Worm (Caenorhabditis elegans) whole organism, L4/young adult: ENCODE data around the gene clec-145.

Source experiments
- dao-5 ChIP-seq: sonication (generic microtip); optimal IDR thresholded peaks from 2 replicates; lab custom pipeline; 2016; ENCODE audit warnings: missing genotype, missing genetic modification characterization, moderate library complexity, missing compliant biosample characterization
- him-1 ChIP-seq: sonication (generic microtip); optimal IDR thresholded peaks from 2 replicates; lab custom pipeline; 2016; ENCODE audit warnings: missing genotype, missing genetic modification reagents, missing genetic modification characterization, missing compliant biosample characterization

DNA sequence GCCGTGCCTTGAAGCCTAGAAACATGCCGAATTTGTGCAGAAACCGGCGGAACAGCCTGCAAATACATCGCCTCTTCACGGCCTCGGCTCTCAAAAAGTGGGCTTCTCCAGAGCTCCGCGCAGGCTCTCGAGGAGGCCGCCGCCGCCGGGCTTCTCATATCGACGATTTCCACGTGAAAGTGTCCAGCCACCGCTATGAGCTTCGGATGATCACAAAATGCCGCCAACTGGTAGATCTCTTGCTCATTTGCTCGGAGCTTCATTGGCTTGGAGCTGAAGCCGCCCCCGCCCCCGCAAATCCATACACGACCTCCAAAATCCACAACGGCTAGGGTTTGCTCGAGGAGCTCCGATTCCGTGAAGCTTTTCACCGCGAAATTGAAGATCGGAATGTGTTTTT lies 29.8 kb downstream of the clec-145 start:
- TF ChIP-seq him-1 (tag; lab: Kevin White, UChicago) = no peak
- TF ChIP-seq dao-5 (tag; lab: Kevin White, UChicago) = no peak
